Fruit fly (Drosophila melanogaster) whole organism, embryonic: ENCODE results near the gene Hydr2.

Experiments
- Ada2b ChIP-seq: fragments of 200-800 bp; sonication (Bioruptor generic); IDR thresholded peaks from 2 replicates; pipeline ENCODE4 v1.3.6; 2022; ENCODE audit warnings: missing biosample characterization, missing genetic modification characterization
- CG10209 ChIP-seq: fragments of 200-800 bp; sonication (Bioruptor generic); optimal IDR thresholded peaks from 3 replicates; lab custom pipeline; 2017; ENCODE audit warnings: missing biosample characterization, mild to moderate bottlenecking, missing genetic modification characterization, missing genetic modification reagents
- CG1024 ChIP-seq: fragments of 200-800 bp; sonication (Bioruptor generic); IDR thresholded peaks from 2 replicates; pipeline ENCODE4 v1.3.6; 2022; ENCODE audit warnings: missing biosample characterization, missing genetic modification characterization
- CG10979 ChIP-seq: fragments of 200-800 bp; sonication (Bioruptor generic); optimal IDR thresholded peaks from 2 replicates; lab custom pipeline; 2018; ENCODE audit warnings: missing biosample characterization, mild to moderate bottlenecking, missing genetic modification characterization, moderate library complexity
- CG11093 ChIP-seq: fragments of 200-800 bp; sonication (Bioruptor generic); IDR thresholded peaks from 3 replicates; pipeline ENCODE4 v1.3.6; 2022; ENCODE audit warnings: missing biosample characterization, missing genetic modification characterization
- CG11398 ChIP-seq: fragments of 200-800 bp; sonication (Bioruptor generic); optimal IDR thresholded peaks from 2 replicates; lab custom pipeline; 2016; ENCODE audit warnings: missing biosample characterization, missing genetic modification characterization
- CG12071 ChIP-seq: fragments of 200-800 bp; sonication (Bioruptor generic); optimal IDR thresholded peaks from 3 replicates; lab custom pipeline; 2018; ENCODE audit warnings: missing biosample characterization, mild to moderate bottlenecking, missing genetic modification characterization
- CG14441 ChIP-seq: fragments of 200-800 bp; sonication (Bioruptor generic); IDR thresholded peaks from 2 replicates; pipeline ENCODE4 v1.3.6; 2022; ENCODE audit warnings: missing biosample characterization, missing genetic modification characterization
- CG17802 ChIP-seq: fragments of 200-800 bp; sonication (Bioruptor generic); optimal IDR thresholded peaks from 2 replicates; lab custom pipeline; 2018; ENCODE audit warnings: missing biosample characterization, mild to moderate bottlenecking, missing genetic modification characterization, moderate library complexity
- CG2712 ChIP-seq: fragments of 200-800 bp; optimal IDR thresholded peaks from 3 replicates; lab custom pipeline; 2019; ENCODE audit warnings: missing biosample characterization, mild to moderate bottlenecking, missing genetic modification characterization, moderate library complexity
- CG4707 ChIP-seq: fragments of 200-800 bp; sonication (Bioruptor generic); optimal IDR thresholded peaks from 2 replicates; lab custom pipeline; 2018; ENCODE audit warnings: missing biosample characterization, mild to moderate bottlenecking, missing genetic modification characterization, moderate library complexity
- CG5180 ChIP-seq: fragments of 200-800 bp; sonication (Bioruptor generic); optimal IDR thresholded peaks from 3 replicates; lab custom pipeline; 2017; ENCODE audit warnings: missing biosample characterization, missing genetic modification characterization, mild to moderate bottlenecking, moderate library complexity, missing genetic modification reagents
- CG7963 ChIP-seq: fragments of 200-800 bp; sonication (Bioruptor generic); IDR thresholded peaks from 3 replicates; pipeline ENCODE4 v1.3.6; 2022; ENCODE audit warnings: missing biosample characterization, missing genetic modification characterization; ENCODE audit not compliant: partially characterized antibody
- CG8089 ChIP-seq: fragments of 200-800 bp; sonication (Bioruptor generic); optimal IDR thresholded peaks from 3 replicates; lab custom pipeline; 2016; ENCODE audit warnings: missing biosample characterization, missing genetic modification characterization
- CG8290 ChIP-seq, 3 experiments: fragments of 200-800 bp; sonication (Bioruptor generic); optimal IDR thresholded peaks; 2 replicates each; lab custom pipeline; 2016 to 2019; ENCODE audit warnings: missing biosample characterization in 3 of 3, missing genetic modification characterization in 3 of 3, mild to moderate bottlenecking in 2 of 3, moderate library complexity in 1 of 3
- CG9932 ChIP-seq: fragments of 200-800 bp; sonication (Bioruptor generic); IDR thresholded peaks from 2 replicates; pipeline ENCODE4 v1.3.6; 2022; ENCODE audit warnings: missing biosample characterization, missing genetic modification characterization
- CHES-1-like ChIP-seq: fragments of 200-800 bp; sonication (Bioruptor generic); optimal IDR thresholded peaks from 2 replicates; lab custom pipeline; 2016; ENCODE audit warnings: missing biosample characterization, missing genetic modification characterization
- Chrac-16 ChIP-seq: fragments of 200-800 bp; sonication (Bioruptor generic); optimal IDR thresholded peaks from 3 replicates; lab custom pipeline; 2016; ENCODE audit warnings: missing biosample characterization, missing genetic modification characterization
- Dip2 ChIP-seq: fragments of 200-800 bp; sonication (Bioruptor generic); IDR thresholded peaks from 2 replicates; pipeline ENCODE4 v1.3.6; 2022; ENCODE audit warnings: missing biosample characterization, missing genetic modification characterization
- Doc2 ChIP-seq: fragments of 200-800 bp; sonication (Bioruptor generic); IDR thresholded peaks from 2 replicates; pipeline ENCODE4 v1.3.6; 2022; ENCODE audit warnings: missing biosample characterization, missing genetic modification characterization
- E2f1 ChIP-seq: fragments of 200-800 bp; sonication (Bioruptor generic); IDR thresholded peaks from 2 replicates; pipeline ENCODE4 v1.3.6; 2022; ENCODE audit warnings: missing biosample characterization, missing genetic modification characterization
- Ets65A ChIP-seq: fragments of 200-800 bp; sonication (Bioruptor generic); peaks from one replicate; lab custom pipeline; 2016; ENCODE audit warnings: missing biosample characterization, missing genetic modification characterization
- Fer3 ChIP-seq: fragments of 200-800 bp; sonication (Bioruptor generic); optimal IDR thresholded peaks from 2 replicates; lab custom pipeline; 2018; ENCODE audit warnings: missing biosample characterization, mild to moderate bottlenecking, missing genetic modification characterization, moderate library complexity
- Hmr ChIP-seq: fragments of 200-800 bp; sonication (Bioruptor generic); optimal IDR thresholded peaks from 3 replicates; lab custom pipeline; 2017; ENCODE audit warnings: mild to moderate bottlenecking, missing biosample characterization, missing genetic modification reagents, missing genetic modification characterization
- Taf1 ChIP-seq: fragments of 200-800 bp; sonication (Bioruptor generic); IDR thresholded peaks from 2 replicates; pipeline ENCODE4 v1.3.6; 2022; ENCODE audit warnings: missing biosample characterization, missing genetic modification characterization
- Usf ChIP-seq: fragments of 200-800 bp; sonication (Bioruptor generic); optimal IDR thresholded peaks from 2 replicates; lab custom pipeline; 2017; ENCODE audit warnings: missing genotype, missing biosample characterization, missing genetic modification characterization
- Xrp1 ChIP-seq: fragments of 200-800 bp; sonication (Bioruptor generic); IDR thresholded peaks from 2 replicates; pipeline ENCODE4 v1.3.6; 2022; ENCODE audit warnings: missing biosample characterization, missing genetic modification characterization
- br ChIP-seq: fragments of >200 bp; optimal IDR thresholded peaks from 2 replicates; lab custom pipeline; 2017
- ci ChIP-seq: fragments of 200-800 bp; sonication (Bioruptor generic); IDR thresholded peaks from 3 replicates; pipeline ENCODE4 v1.3.6; 2022; ENCODE audit warnings: missing biosample characterization, missing genetic modification characterization
- crc ChIP-seq: fragments of 200-800 bp; sonication (Bioruptor generic); optimal IDR thresholded peaks from 2 replicates; lab custom pipeline; 2016; ENCODE audit warnings: missing biosample characterization, missing genetic modification characterization
- dmrt99B ChIP-seq: fragments of 200-800 bp; sonication (Bioruptor generic); optimal IDR thresholded peaks from 2 replicates; lab custom pipeline; 2018; ENCODE audit warnings: missing biosample characterization, mild to moderate bottlenecking, missing genetic modification characterization, moderate library complexity
- fd96Cb ChIP-seq: fragments of 200-800 bp; sonication (Bioruptor generic); optimal IDR thresholded peaks from 2 replicates; lab custom pipeline; 2018; ENCODE audit warnings: missing biosample characterization, mild to moderate bottlenecking, missing genetic modification characterization, moderate library complexity
- gem ChIP-seq: fragments of 200-800 bp; sonication (Bioruptor generic); optimal IDR thresholded peaks from 2 replicates; lab custom pipeline; 2019; ENCODE audit warnings: missing biosample characterization, mild to moderate bottlenecking, missing genetic modification characterization, moderate library complexity
- ham ChIP-seq: fragments of 200-800 bp; sonication (Bioruptor generic); IDR thresholded peaks from 2 replicates; pipeline ENCODE4 v1.3.6; 2022; ENCODE audit warnings: missing biosample characterization, missing genetic modification characterization
- her ChIP-seq: fragments of 200-800 bp; sonication (Bioruptor generic); optimal IDR thresholded peaks from 2 replicates; lab custom pipeline; 2016; ENCODE audit warnings: missing biosample characterization, missing genetic modification characterization
- inv ChIP-seq: fragments of 200-800 bp; sonication (Bioruptor generic); IDR thresholded peaks from 2 replicates; pipeline ENCODE4 v1.3.6; 2022; ENCODE audit warnings: missing biosample characterization, missing genetic modification characterization; ENCODE audit not compliant: partially characterized antibody
- jumu ChIP-seq: fragments of 200-800 bp; sonication (Bioruptor generic); optimal IDR thresholded peaks from 3 replicates; lab custom pipeline; 2016; ENCODE audit warnings: missing biosample characterization, missing genetic modification characterization
- lab ChIP-seq: fragments of 200-800 bp; sonication (Bioruptor generic); optimal IDR thresholded peaks from 3 replicates; lab custom pipeline; 2017; ENCODE audit warnings: missing biosample characterization, missing genetic modification characterization, mild to moderate bottlenecking, moderate library complexity, missing genetic modification reagents
- lmd ChIP-seq: fragments of 200-800 bp; sonication (Bioruptor generic); IDR thresholded peaks from 2 replicates; pipeline ENCODE4 v1.3.6; 2022; ENCODE audit warnings: missing biosample characterization, missing genetic modification characterization
- phol ChIP-seq: fragments of 200-800 bp; sonication (Bioruptor generic); optimal IDR thresholded peaks from 3 replicates; lab custom pipeline; 2018; ENCODE audit warnings: missing biosample characterization, mild to moderate bottlenecking, missing genetic modification characterization, moderate library complexity
- tna ChIP-seq: fragments of 200-800 bp; sonication (Bioruptor generic); IDR thresholded peaks from 2 replicates; pipeline ENCODE4 v1.3.6; 2022; ENCODE audit warnings: missing biosample characterization, missing genetic modification characterization; ENCODE audit not compliant: partially characterized antibody
- toy ChIP-seq: fragments of 200-800 bp; sonication (Bioruptor generic); IDR thresholded peaks from 2 replicates; pipeline ENCODE4 v1.3.6; 2022; ENCODE audit warnings: missing biosample characterization, missing genetic modification characterization
- trem ChIP-seq: fragments of 200-800 bp; optimal IDR thresholded peaks from 3 replicates; lab custom pipeline; 2019; ENCODE audit warnings: missing biosample characterization, mild to moderate bottlenecking, missing genetic modification characterization, moderate library complexity
- wor ChIP-seq: fragments of 200-800 bp; sonication (Bioruptor generic); IDR thresholded peaks from 2 replicates; pipeline ENCODE4 v1.3.6; 2022; ENCODE audit warnings: missing biosample characterization, missing genetic modification characterization

The Hydr2 gene

dm6 chr2L:3188875-3189274 lies 25.4 kb downstream of the Hydr2 start (continued):
- TF ChIP-seq crc (GFP tag; lab: Kevin White, UChicago) (no peak), CG10979 (no peak), wor (GFP tag; lab: Robert Waterston, UW) (0 out of 2 replicates have a peak, but pooled peaks have one; percentile 10), lmd (GFP tag; lab: Robert Waterston, UW) (peak; percentile 29; the same call in 1 of the 2 replicates), her (GFP tag; lab: Kevin White, UChicago) (no peak), dmrt99B (tag; lab: Kevin White, UChicago) (peak; percentile 22), Fer3 (peak; percentile 15), Ada2b (GFP tag; lab: Robert Waterston, UW) (0 out of 2 replicates have a peak, but pooled peaks have one; percentile 26), CG2712 (tag; lab: Kevin White, UChicago) (no peak), CG7963 (no peak), Ets65A (no peak), br (no peak), trem (tag; lab: Kevin White, UChicago) (no peak), E2f1 (GFP tag; lab: Robert Waterston, UW) (0 out of 2 replicates have a peak, but pooled peaks have one; percentile 22), Usf (no peak), CG12071 (peak; percentile 21), phol (tag; lab: Kevin White, UChicago) (no peak), CG17802 (no peak), Chrac-16 (no peak), Dip2 (GFP tag; lab: Robert Waterston, UW) (no peak), Xrp1 (GFP tag; lab: Robert Waterston, UW) (0 out of 2 replicates have a peak, but pooled peaks have one; percentile 9), CG14441 (GFP tag; lab: Robert Waterston, UW) (0 out of 2 replicates have a peak, but pooled peaks have one; percentile 31), tna (GFP tag; lab: Robert Waterston, UW) (no peak), inv (GFP tag; lab: Robert Waterston, UW) (no peak), CG11398 (GFP tag; lab: Kevin White, UChicago) (no peak), CG1024 (0 out of 2 replicates have a peak, but pooled peaks have one; percentile 8), toy (no peak), gem (tag; lab: Kevin White, UChicago) (peak; percentile 30), Doc2 (GFP tag; lab: Robert Waterston, UW) (no peak), Hmr (GFP tag; lab: Kevin White, UChicago) (peak; percentile 17), CHES-1-like (GFP tag; lab: Kevin White, UChicago) (no peak), CG4707 (GFP tag; lab: Kevin White, UChicago) (no peak), CG11093 (GFP tag; lab: Robert Waterston, UW) (no peak), ci (GFP tag; lab: Robert Waterston, UW) (0 out of 3 replicates have a peak, but pooled peaks have one; percentile 66), CG8089 (GFP tag; lab: Kevin White, UChicago) (no peak), Taf1 (GFP tag; lab: Robert Waterston, UW) (no peak), ham (GFP tag; lab: Robert Waterston, UW) (no peak), lab (GFP tag; lab: Kevin White, UChicago) (peak; percentile 39), fd96Cb (tag; lab: Kevin White, UChicago) (peak; percentile 21), CG10209 (GFP tag; lab: Kevin White, UChicago) (no peak), CG8290 (GFP tag; optimal IDR thresholded peaks at IDR 0.05; lab: Kevin White, UChicago) (no peak), CG8290 (tag; optimal IDR thresholded peaks at IDR 0.05; lab: Kevin White, UChicago) (no peak)

dm6 chr2L:3199556-3199955 lies 36.1 kb downstream of the Hydr2 start:
- TF ChIP-seq CG9932 (GFP tag; lab: Robert Waterston, UW) (no peak), jumu (GFP tag; lab: Kevin White, UChicago) (no peak), CG5180 (peak; percentile 92)
